Worm (Caenorhabditis elegans) whole organism, midembryonic: ENCODE data around the gene ipp-5.

Experiments
- T22C8.4 ChIP-seq: fragments of 200-800 bp; sonication (Bioruptor generic); IDR thresholded peaks from 2 replicates; pipeline ENCODE4 v1.3.6; 2022; ENCODE audit warnings: missing genetic modification characterization, missing compliant biosample characterization
- klf-2 ChIP-seq: fragments of 200-800 bp; sonication (Bioruptor generic); conservative IDR thresholded peaks from 2 replicates; pipeline ENCODE4 v1.3.6; 2022; ENCODE audit warnings: missing genetic modification reagents, missing genetic modification characterization, missing compliant biosample characterization
- ztf-29 ChIP-seq: fragments of 200-800 bp; sonication (Bioruptor generic); IDR thresholded peaks from 2 replicates; pipeline ENCODE4 v1.3.6; 2022; ENCODE audit warnings: missing genetic modification reagents, missing genetic modification characterization, missing compliant biosample characterization

DNA sequence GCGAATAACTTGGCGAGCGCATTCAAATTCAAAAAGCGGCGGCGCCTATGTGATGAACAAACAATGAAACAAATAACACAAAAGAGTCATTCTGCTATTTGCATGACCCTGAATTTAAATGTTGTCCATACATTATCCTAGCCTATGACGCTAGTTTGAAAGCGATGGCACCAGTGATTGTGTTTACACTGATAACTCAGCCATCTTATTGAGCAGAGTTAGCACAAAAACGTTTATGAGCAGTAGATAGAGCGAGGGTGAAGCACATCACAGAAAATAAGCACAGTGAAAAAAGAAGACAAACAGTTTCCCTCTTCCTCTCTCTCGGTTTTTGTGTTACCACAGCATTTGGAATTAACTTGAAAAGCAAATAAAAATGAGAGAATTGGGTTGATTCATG, 12.0 kb downstream of the ipp-5 start:
- no peak for TF ChIP-seq ztf-29 (GFP tag; lab: Robert Waterston, UW)
- no peak for TF ChIP-seq klf-2 (GFP tag; lab: Robert Waterston, UW)
- no peak for TF ChIP-seq T22C8.4 (GFP tag; lab: Robert Waterston, UW)
